Worm (Caenorhabditis elegans) whole organism, mixed stage, embryonic: Measurements from ENCODE around the gene col-3.

ENCODE experiments used
- elt-1 ChIP-seq: sonication (generic microtip); optimal IDR thresholded peaks from 2 replicates; lab custom pipeline; 2017; ENCODE audit warnings: missing genetic modification characterization, mild to moderate bottlenecking, missing compliant biosample characterization, antibody characterized with exemption, moderate library complexity, borderline replicate concordance; ENCODE audit not compliant: insufficient read depth
- elt-3 ChIP-seq: fragments of 150-350 bp; optimal IDR thresholded peaks from 2 replicates; lab custom pipeline; 2014; ENCODE audit warnings: missing biosample characterization, missing genetic modification characterization
- mep-1 ChIP-seq: fragments of 150-350 bp; optimal IDR thresholded peaks from 2 replicates; lab custom pipeline; 2017; ENCODE audit warnings: missing biosample characterization, missing genetic modification reagents, missing genetic modification characterization, inconsistent platforms
- nhr-12 ChIP-seq: fragments of 150-350 bp; optimal IDR thresholded peaks from 2 replicates; lab custom pipeline; 2014; ENCODE audit warnings: missing biosample characterization, missing genetic modification characterization
- pha-4 ChIP-seq: fragments of 150-350 bp; optimal IDR thresholded peaks from 2 replicates; lab custom pipeline; 2018; ENCODE audit warnings: missing biosample characterization, missing genetic modification reagents, missing genetic modification characterization
- unc-62 ChIP-seq: fragments of 150-350 bp; optimal IDR thresholded peaks from 2 replicates; lab custom pipeline; 2014; ENCODE audit warnings: missing biosample characterization, missing genetic modification reagents, missing genetic modification characterization

ce11 chrIV:8821147-8821546 is 3.4 kb upstream of the col-3 start, which contains the start of gene T28C6.5:
- TF ChIP-seq nhr-12 (tag; lab: Kevin White, UChicago) (no peak), pha-4 (tag; lab: Kevin White, UChicago) (no peak), elt-1 (tag; lab: Kevin White, UChicago) (no peak), elt-3 (tag; lab: Kevin White, UChicago) (no peak), mep-1 (tag; lab: Kevin White, UChicago) (no peak), unc-62 (GFP tag; lab: Kevin White, UChicago) (no peak)
